Fruit fly (Drosophila melanogaster): ENCODE results near the gene Kap-alpha1.

Kap-alpha1 gene

dm6 chr3L:19812491-19812890 lies 5.5 kb downstream of the Kap-alpha1 start:
- TF ChIP-seq Elba2 (GFP tag; optimal IDR thresholded peaks at IDR 0.05) = peak; percentile 34
- TF ChIP-seq TFAM (GFP tag; optimal IDR thresholded peaks at IDR 0.05) = no peak
- 0 out of 4 replicates have a peak, but pooled peaks have one; percentile 58 for TF ChIP-seq chinmo (GFP tag; IDR thresholded peaks at IDR 0.05; ENCODE audit: partially characterized antibody)
- TF ChIP-seq bab2 (GFP tag; optimal IDR thresholded peaks at IDR 0.05) = no peak
- peak; percentile 58 for TF ChIP-seq vvl (GFP tag; IDR thresholded peaks at IDR 0.05)

- TF ChIP-seq NC2β (GFP tag; optimal IDR thresholded peaks at IDR 0.05) (no peak), CG3281 (GFP tag; optimal IDR thresholded peaks at IDR 0.05) (peak; percentile 14), sob (GFP tag; IDR thresholded peaks at IDR 0.05) (peak; percentile 54; the same call in 1 of the 2 replicates), ranshi (GFP tag; IDR thresholded peaks at IDR 0.05) (no peak), CG8281 (tag; optimal IDR thresholded peaks at IDR 0.05) (no peak), Awh (GFP tag; IDR thresholded peaks at IDR 0.05) (no peak), fd96Cb (tag; optimal IDR thresholded peaks at IDR 0.05) (no peak), kah (GFP tag; optimal IDR thresholded peaks at IDR 0.05) (no peak), CG1602 (GFP tag; optimal IDR thresholded peaks at IDR 0.05) (no peak), CG1832 (GFP tag; optimal IDR thresholded peaks at IDR 0.05) (no peak), wdn (GFP tag; IDR thresholded peaks at IDR 0.05) (no peak), fd3F (GFP tag; optimal IDR thresholded peaks at IDR 0.05) (no peak), H2.0 (GFP tag; IDR thresholded peaks at IDR 0.05) (no peak), CG6813 (GFP tag; optimal IDR thresholded peaks at IDR 0.05) (peak; percentile 37), Opbp (GFP tag; IDR thresholded peaks at IDR 0.05; ENCODE audit: partially characterized antibody) (no peak), CG1233 (GFP tag; optimal IDR thresholded peaks at IDR 0.05) (no peak), Ptx1 (GFP tag; IDR thresholded peaks at IDR 0.05) (no peak), hth (optimal IDR thresholded peaks at IDR 0.05) (no peak), CG2889 (GFP tag; IDR thresholded peaks at IDR 0.05) (no peak), Hr3 (GFP tag; optimal IDR thresholded peaks at IDR 0.05) (no peak), Fer2 (tag; optimal IDR thresholded peaks at IDR 0.05) (peak; percentile 6), exex (tag; optimal IDR thresholded peaks at IDR 0.05) (peak; percentile 68), aop (GFP tag; IDR thresholded peaks at IDR 0.05) (no peak), cwo (GFP tag; optimal IDR thresholded peaks at IDR 0.05) (peak; percentile 74), unpg (GFP tag; optimal IDR thresholded peaks at IDR 0.05) (no peak), nerfin-1 (tag; optimal IDR thresholded peaks at IDR 0.05) (no peak), Mrtf (GFP tag; IDR thresholded peaks at IDR 0.05) (0 out of 3 replicates have a peak, but pooled peaks have one; percentile 28), CG6791 (GFP tag; IDR thresholded peaks at IDR 0.05; ENCODE audit: partially characterized antibody) (no peak), CG5245 (GFP tag; optimal IDR thresholded peaks at IDR 0.05) (no peak), Fer1 (GFP tag; optimal IDR thresholded peaks at IDR 0.05) (peak; percentile 58), CG30431 (GFP tag; optimal IDR thresholded peaks at IDR 0.05) (no peak), GATAe (GFP tag; conservative IDR thresholded peaks at IDR 0.05) (no peak), CG10274 (GFP tag; optimal IDR thresholded peaks at IDR 0.05) (no peak), yki (optimal IDR thresholded peaks at IDR 0.05) (no peak), twi (tag; optimal IDR thresholded peaks at IDR 0.05) (peak; percentile 31), kay (GFP tag; optimal IDR thresholded peaks at IDR 0.05) (no peak), TFAM (GFP tag; optimal IDR thresholded peaks at IDR 0.05) (no peak), PHDP (tag; optimal IDR thresholded peaks at IDR 0.05) (no peak), Bgb (GFP tag; IDR thresholded peaks at IDR 0.05; ENCODE audit: partially characterized antibody) (0 out of 2 replicates have a peak, but pooled peaks have one; percentile 13), CG10209 (GFP tag; optimal IDR thresholded peaks at IDR 0.05) (no peak), HmgD (GFP tag; optimal IDR thresholded peaks at IDR 0.05) (no peak), Adf1 (GFP tag; IDR thresholded peaks at IDR 0.05) (no peak), kni (GFP tag; optimal IDR thresholded peaks at IDR 0.05) (peak; percentile 44), sr (GFP tag; IDR thresholded peaks at IDR 0.05) (peak; percentile 65; the same call in 2 of the 3 replicates)
These were observed 6.3 kb downstream of the Kap-alpha1 start, which contains the start of gene Cyp305a1 for dm6 chr3L:19813075-19813903. TSS of gene Cyp305a1 (minus strand) at chr3L:19813339.

Measured in whole organism, embryonic.